Worm (Caenorhabditis elegans): ENCODE measurements around the gene msp-64.

DNA sequence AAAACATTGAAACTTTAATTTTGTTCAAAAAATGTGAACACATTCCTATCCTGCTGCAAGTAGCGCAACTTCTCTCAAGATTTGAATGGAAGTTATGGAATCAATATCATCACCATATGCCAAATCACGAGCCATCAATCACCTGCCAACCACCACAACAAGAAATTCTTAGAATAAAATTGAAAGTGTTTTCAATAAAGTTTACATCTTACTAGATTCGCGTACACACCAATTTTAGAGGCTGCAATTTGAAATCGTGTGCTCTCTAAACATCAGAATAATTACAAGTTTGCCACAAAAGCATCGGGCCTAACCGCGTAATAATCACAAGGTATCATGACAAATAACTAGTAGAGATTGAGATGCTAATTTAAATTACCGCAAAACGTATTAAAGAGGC is 35.3 kb downstream of the msp-64 start:
- TF ChIP-seq tab-1 (GFP tag; IDR thresholded peaks at IDR 0.05) (no peak), ztf-23 (GFP tag; IDR thresholded peaks at IDR 0.05) (no peak)
